Worm (Caenorhabditis elegans) whole organism, L1 larva: ENCODE measurements around the gene R144.11.
A peak's percentile ranks its signal among the peaks of the same experiment; 100 is the strongest.

ENCODE experiments used
- C04F5.9 ChIP-seq: sonication (generic microtip); optimal IDR thresholded peaks from 2 replicates; lab custom pipeline; 2016; ENCODE audit warnings: missing genetic modification characterization, missing compliant biosample characterization
- C34B4.2 ChIP-seq: sonication (generic microtip); optimal IDR thresholded peaks from 2 replicates; lab custom pipeline; 2017; ENCODE audit warnings: mild to moderate bottlenecking, missing genetic modification characterization, missing compliant biosample characterization
- ama-1 ChIP-seq: fragments of 150-350 bp; optimal IDR thresholded peaks from 2 replicates; lab custom pipeline; 2014
- efl-1 ChIP-seq, 4 experiments: fragments of 150-350 bp; optimal IDR thresholded peaks in 3 of 4; peaks in 1 of 4; 1 replicate in 1 of 4; 2 replicates in 3 of 4; lab custom pipeline; 2014; ENCODE audit warnings: missing biosample characterization in 2 of 4, missing genetic modification characterization in 2 of 4, missing genetic modification reagents in 2 of 4
- hlh-17 ChIP-seq: fragments of 200-800 bp; sonication (Bioruptor generic); optimal IDR thresholded peaks from 2 replicates; lab custom pipeline; 2018; ENCODE audit warnings: missing genetic modification characterization, mild to moderate bottlenecking, missing compliant biosample characterization, moderate library complexity, borderline replicate concordance
- lir-3 ChIP-seq: sonication (generic microtip); optimal IDR thresholded peaks from 2 replicates; lab custom pipeline; 2016; ENCODE audit warnings: mild to moderate bottlenecking, missing genetic modification characterization, moderate library complexity, missing compliant biosample characterization; ENCODE audit not compliant: poor library complexity
- mep-1 ChIP-seq: fragments of 150-350 bp; optimal IDR thresholded peaks from 2 replicates; lab custom pipeline; 2014; ENCODE audit warnings: missing biosample characterization, missing genetic modification characterization
- nhr-11 ChIP-seq: fragments of 150-350 bp; optimal IDR thresholded peaks from 2 replicates; lab custom pipeline; 2014; ENCODE audit warnings: missing biosample characterization, missing genetic modification characterization
- nhr-28 ChIP-seq: fragments of 150-350 bp; optimal IDR thresholded peaks from 2 replicates; lab custom pipeline; 2014; ENCODE audit warnings: missing biosample characterization, missing genetic modification characterization
- nhr-77 ChIP-seq: fragments of 150-350 bp; optimal IDR thresholded peaks from 2 replicates; lab custom pipeline; 2014; ENCODE audit warnings: missing biosample characterization, missing genetic modification characterization
- nhr-84 ChIP-seq: sonication (generic microtip); optimal IDR thresholded peaks from 2 replicates; lab custom pipeline; 2017; ENCODE audit warnings: missing biosample characterization, missing genetic modification characterization
- nhr-85 ChIP-seq: sonication (generic microtip); peaks from one replicate; lab custom pipeline; 2016; ENCODE audit warnings: missing genetic modification characterization, inconsistent platforms, missing compliant biosample characterization
- pag-3 ChIP-seq: sonication (generic microtip); optimal IDR thresholded peaks from 2 replicates; lab custom pipeline; 2017; ENCODE audit warnings: missing genetic modification characterization, mild to moderate bottlenecking, missing compliant biosample characterization, antibody characterized with exemption, borderline replicate concordance; ENCODE audit not compliant: insufficient read depth
- pax-3 ChIP-seq: fragments of 200-800 bp; sonication (Bioruptor generic); optimal IDR thresholded peaks from 2 replicates; lab custom pipeline; 2018; ENCODE audit warnings: mild to moderate bottlenecking, missing genetic modification characterization, moderate library complexity, missing compliant biosample characterization
- snpc-4 ChIP-seq: fragments of 150-350 bp; optimal IDR thresholded peaks from 2 replicates; lab custom pipeline; 2014; ENCODE audit warnings: missing biosample characterization, missing genetic modification characterization
- swsn-7 ChIP-seq: sonication (generic microtip); optimal IDR thresholded peaks from 2 replicates; lab custom pipeline; 2016; ENCODE audit warnings: missing genetic modification characterization, missing compliant biosample characterization
- unc-62 ChIP-seq: fragments of 150-350 bp; optimal IDR thresholded peaks from 2 replicates; lab custom pipeline; 2014; ENCODE audit warnings: missing biosample characterization, missing genetic modification reagents, missing genetic modification characterization

R144.11 gene

DNA sequence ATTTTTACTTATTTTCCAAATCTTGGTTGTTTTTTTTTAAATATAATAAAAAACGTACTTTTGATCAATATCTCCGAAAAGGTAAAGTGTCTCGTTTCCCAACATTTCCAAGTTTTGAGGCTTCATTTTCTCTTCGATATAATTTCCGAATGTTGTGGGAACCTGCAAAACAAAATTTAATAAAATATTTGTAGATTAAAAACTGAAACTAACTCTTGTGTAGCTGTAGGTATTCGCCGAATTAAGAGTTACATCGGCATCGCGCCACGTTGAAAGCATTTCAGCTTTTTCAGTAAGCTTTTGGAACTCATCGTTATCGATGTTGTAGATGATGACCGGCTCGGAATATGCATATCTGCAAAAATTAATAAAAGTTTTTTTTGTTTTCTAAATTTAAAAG, 46.2 kb downstream of the R144.11 start, which contains the start of gene vps-22:
Gene vps-22 (minus strand): TSS at position 101 of the 400 bp plus-strand sequence.
- TF ChIP-seq C04F5.9 = no peak
- TF ChIP-seq mep-1 (tag; lab: Kevin White, UChicago) = no peak
- TF ChIP-seq hlh-17 (GFP tag; lab: Kevin White, UChicago) = no peak
- TF ChIP-seq unc-62 (GFP tag; lab: Kevin White, UChicago) = no peak
- TF ChIP-seq nhr-11 = no peak
- no peak for TF ChIP-seq nhr-28 (tag; lab: Kevin White, UChicago)
- no peak for TF ChIP-seq pax-3 (tag; lab: Kevin White, UChicago)
- no peak for TF ChIP-seq swsn-7 (tag; lab: Kevin White, UChicago)
- TF ChIP-seq snpc-4 (tag; lab: Kevin White, UChicago) = no peak
- TF ChIP-seq nhr-77 (tag; lab: Kevin White, UChicago) = no peak
- no peak for TF ChIP-seq ama-1 (lab: Kevin White, UChicago)
- no peak for TF ChIP-seq C34B4.2
- TF ChIP-seq pag-3 (tag; lab: Kevin White, UChicago) = no peak
- no peak for TF ChIP-seq nhr-84
- TF ChIP-seq lir-3 (tag; lab: Kevin White, UChicago) = no peak

DNA sequence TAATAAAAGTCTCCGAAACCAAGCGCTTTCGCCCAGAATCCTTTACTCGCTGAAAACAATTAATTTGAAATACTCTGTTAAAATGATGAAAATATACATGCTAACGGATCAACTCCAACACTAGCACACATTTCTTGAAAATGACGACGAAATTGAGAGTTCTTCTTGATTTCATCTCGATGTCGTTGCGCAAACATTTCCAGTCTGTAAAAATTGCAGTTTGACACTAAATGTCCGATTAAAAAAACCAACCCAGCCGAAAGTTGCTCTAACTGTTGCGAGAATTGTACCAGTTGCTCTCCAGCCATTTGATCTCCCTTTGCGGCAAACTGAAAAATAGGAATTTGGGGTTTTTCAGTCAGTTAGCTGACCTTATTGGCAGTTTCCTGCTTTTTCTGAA, 47.3 kb downstream of the R144.11 start:
- TF ChIP-seq efl-1 (optimal IDR thresholded peaks at IDR 0.05; lab: Kevin White, UChicago) (no peak), efl-1 (GFP tag; optimal IDR thresholded peaks at IDR 0.05 in 1 of 2; lab: Kevin White, UChicago) (peak in 1 of 2 experiments; percentile 26), nhr-85 (tag; lab: Kevin White, UChicago) (no peak)

DNA sequence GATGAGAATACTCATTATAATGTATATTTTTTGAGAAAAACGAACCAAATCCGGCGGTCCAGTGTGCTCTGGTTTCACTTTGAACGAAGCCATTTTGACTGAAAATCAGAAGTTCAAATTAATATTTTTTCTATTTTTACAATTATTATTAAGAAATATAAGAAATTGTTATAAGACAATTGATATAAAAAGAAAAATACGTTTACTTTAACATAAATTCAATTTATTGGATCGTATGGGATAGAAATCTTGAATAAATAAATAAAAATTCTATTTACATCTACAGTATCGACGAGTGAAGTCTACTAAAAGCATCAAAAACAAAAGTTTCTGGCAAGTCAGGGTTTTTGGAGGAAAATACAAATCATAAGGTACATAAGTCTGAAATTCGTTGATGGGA, 48.4 kb downstream of the R144.11 start, which contains the start of gene C27F2.4:
Gene C27F2.4 (minus strand): TSS at position 101 of the 400 bp plus-strand sequence.
- TF ChIP-seq lir-3 (tag; lab: Kevin White, UChicago) (no peak), nhr-28 (tag; lab: Kevin White, UChicago) (no peak), C34B4.2 (no peak)
